Fruit fly (Drosophila melanogaster) whole organism, prepupa: ENCODE data around the gene CG15385.
A peak's percentile ranks its signal among the peaks of the same experiment; 100 is the strongest.

Experiments used
- Blimp-1 ChIP-seq: fragments of 200-800 bp; sonication (Bioruptor generic); optimal IDR thresholded peaks from 3 replicates; lab custom pipeline; 2017; ENCODE audit warnings: missing biosample characterization, missing genetic modification characterization, mild to moderate bottlenecking, moderate library complexity, missing genetic modification reagents
- CG11294 ChIP-seq: fragments of 200-800 bp; sonication (Bioruptor generic); IDR thresholded peaks from 2 replicates; pipeline ENCODE4 v1.3.6; 2022; ENCODE audit warnings: missing biosample characterization, missing genetic modification characterization
- CG32006 ChIP-seq: fragments of 200-800 bp; sonication (Bioruptor generic); optimal IDR thresholded peaks from 3 replicates; lab custom pipeline; 2017; ENCODE audit warnings: missing biosample characterization, mild to moderate bottlenecking, missing genetic modification characterization
- CG3919 ChIP-seq: fragments of 200-800 bp; sonication (Bioruptor generic); optimal IDR thresholded peaks from 3 replicates; lab custom pipeline; 2016; ENCODE audit warnings: missing biosample characterization, missing genetic modification characterization
- CG6163 ChIP-seq: fragments of 200-800 bp; sonication (Bioruptor generic); IDR thresholded peaks from 3 replicates; pipeline ENCODE4 v1.3.6; 2022; ENCODE audit warnings: missing biosample characterization, missing genetic modification characterization
- CG6276 ChIP-seq: fragments of 200-800 bp; sonication (Bioruptor generic); optimal IDR thresholded peaks from 2 replicates; lab custom pipeline; 2017; ENCODE audit warnings: missing biosample characterization, mild to moderate bottlenecking, missing genetic modification characterization
- CG7368 ChIP-seq: fragments of 200-800 bp; sonication (Bioruptor generic); optimal IDR thresholded peaks from 3 replicates; lab custom pipeline; 2016; ENCODE audit warnings: missing biosample characterization, missing genetic modification characterization
- CG8632 ChIP-seq: fragments of 200-800 bp; sonication (Bioruptor generic); optimal IDR thresholded peaks from 3 replicates; lab custom pipeline; 2016; ENCODE audit warnings: missing biosample characterization, missing genetic modification characterization
- Ets21C ChIP-seq: fragments of 200-800 bp; sonication (Bioruptor generic); optimal IDR thresholded peaks from 3 replicates; lab custom pipeline; 2016; ENCODE audit warnings: missing biosample characterization, missing genetic modification characterization
- Gug ChIP-seq: fragments of 200-800 bp; sonication (Bioruptor generic); IDR thresholded peaks from 2 replicates; pipeline ENCODE4 v1.3.6; 2022; ENCODE audit warnings: missing biosample characterization, missing genetic modification characterization
- Hr38 ChIP-seq: sonication (Bioruptor generic); optimal IDR thresholded peaks from 2 replicates; lab custom pipeline; 2016; ENCODE audit warnings: missing biosample characterization, missing genetic modification characterization
- OdsH ChIP-seq: fragments of 200-800 bp; sonication (Bioruptor generic); optimal IDR thresholded peaks from 3 replicates; lab custom pipeline; 2016; ENCODE audit warnings: missing biosample characterization, missing genetic modification characterization
- ss ChIP-seq, 2 experiments: fragments of 200-800 bp; sonication (Bioruptor generic); optimal IDR thresholded peaks; 2 replicates in 1 of 2; 3 replicates in 1 of 2; lab custom pipeline; 2017 to 2018; ENCODE audit warnings: mild to moderate bottlenecking in 2 of 2, missing biosample characterization in 2 of 2, missing genetic modification characterization in 2 of 2, moderate library complexity in 1 of 2
- svp ChIP-seq: fragments of 200-800 bp; sonication (Bioruptor generic); peaks from one replicate; lab custom pipeline; 2016; ENCODE audit warnings: missing biosample characterization, missing genetic modification characterization

DNA sequence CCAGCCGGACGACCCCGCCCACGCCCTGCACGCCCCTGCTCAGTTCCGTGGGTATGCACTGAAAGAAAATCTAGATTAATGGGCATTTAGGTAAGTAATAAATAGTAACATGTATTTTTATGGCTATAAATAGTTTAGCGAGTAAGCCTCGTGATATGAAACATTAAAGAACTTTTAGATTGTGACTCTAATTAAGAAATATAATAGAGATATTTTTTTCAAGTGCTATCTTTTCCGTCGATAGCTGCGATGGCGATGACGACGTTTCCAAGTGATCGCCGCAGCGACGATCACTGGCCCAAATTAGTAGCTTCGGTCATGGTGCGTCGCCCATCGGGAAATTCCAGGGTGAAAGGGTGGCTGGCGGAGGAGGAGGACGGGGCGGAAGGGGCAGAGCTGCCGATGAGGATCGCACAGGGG lies 32.2 kb downstream of the CG15385 start:
- TF ChIP-seq ss (GFP tag; optimal IDR thresholded peaks at IDR 0.05; lab: Kevin White, UChicago) (peak; percentile 72 to 83), Gug (GFP tag; lab: Robert Waterston, UW) (peak; percentile 78), OdsH (GFP tag; lab: Kevin White, UChicago) (peak; percentile 87), CG3919 (GFP tag; lab: Kevin White, UChicago) (peak; percentile 88), CG8632 (peak; percentile 84), Blimp-1 (peak; percentile 12), CG7368 (GFP tag; lab: Kevin White, UChicago) (peak; percentile 77), svp (GFP tag; lab: Kevin White, UChicago) (peak; percentile 94), CG32006 (peak; percentile 89), Ets21C (GFP tag; lab: Kevin White, UChicago) (peak; percentile 54), Hr38 (GFP tag; lab: Kevin White, UChicago) (no peak), CG6163 (GFP tag; lab: Robert Waterston, UW) (peak; percentile 94), CG6276 (peak; percentile 84), CG11294 (GFP tag; lab: Robert Waterston, UW) (peak; percentile 76)
